Worm (Caenorhabditis elegans): ENCODE data around the gene pyt-1.

- no peak for TF ChIP-seq unc-62 (GFP tag; optimal IDR thresholded peaks at IDR 0.05)
- no peak for TF ChIP-seq R02D3.7 (tag; optimal IDR thresholded peaks at IDR 0.05)
- no peak for TF ChIP-seq snpc-4 (tag; optimal IDR thresholded peaks at IDR 0.05)
- no peak for TF ChIP-seq nhr-25 (tag; optimal IDR thresholded peaks at IDR 0.05)
- TF ChIP-seq elt-3 (tag; optimal IDR thresholded peaks at IDR 0.05): no peak
- no peak for TF ChIP-seq nfya-1 (tag; optimal IDR thresholded peaks at IDR 0.05; ENCODE audit: insufficient read depth)
- no peak for TF ChIP-seq nhr-77 (tag; optimal IDR thresholded peaks at IDR 0.05)
- no peak for TF ChIP-seq ztf-4 (tag; optimal IDR thresholded peaks at IDR 0.05)
- TF ChIP-seq mdl-1 (tag; optimal IDR thresholded peaks at IDR 0.05): no peak
Measured at ce11 chrV:10190081-10190556, 39.0 kb downstream of the pyt-1 start, which contains the start of gene ZK856.5.

Data from whole organism, L3 larva.